Fruit fly (Drosophila melanogaster): Measurements from ENCODE around the gene CG42846.

The CG42846 gene

DNA sequence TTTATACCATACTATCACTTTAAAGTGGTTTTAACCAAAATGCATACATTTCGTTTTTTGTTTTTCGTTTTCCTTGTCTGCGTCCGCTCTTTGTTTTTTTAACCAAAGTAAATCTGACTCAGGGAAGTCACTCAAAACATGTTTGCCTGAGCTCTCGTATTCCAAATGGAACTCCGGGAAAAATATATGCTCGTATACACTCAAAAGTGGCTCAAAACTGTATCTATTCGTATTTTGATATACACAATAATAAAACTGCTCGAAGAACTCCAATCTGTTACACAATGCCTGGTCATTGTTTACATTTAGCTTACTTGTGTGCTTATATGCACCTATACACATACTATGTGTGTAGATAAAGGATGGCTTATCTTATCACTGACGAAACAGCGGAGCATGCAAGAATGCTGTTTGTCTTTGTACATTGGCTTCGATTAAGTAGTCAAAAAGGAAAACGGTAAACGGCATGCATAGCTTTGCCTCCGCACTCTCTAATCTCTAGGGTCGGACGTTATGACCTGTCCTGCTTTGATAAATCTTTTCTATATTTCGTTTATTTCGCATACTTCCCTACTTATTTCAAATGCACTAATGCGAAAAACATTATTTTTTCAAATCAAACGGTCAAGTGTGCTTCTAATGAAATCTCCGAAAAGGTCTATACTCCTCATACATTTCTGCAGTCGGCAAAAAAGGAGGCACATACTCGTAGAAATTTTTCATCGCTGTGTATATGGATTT, 39.5 kb upstream of the CG42846 start, which contains the start of gene miple2 (continued):
- TF ChIP-seq ro (GFP tag; IDR thresholded peaks at IDR 0.05) = no peak
- no peak for TF ChIP-seq CG4360 (GFP tag; IDR thresholded peaks at IDR 0.05)
- no peak for TF ChIP-seq stwl (tag; optimal IDR thresholded peaks at IDR 0.05)
- TF ChIP-seq CG7839 (tag; optimal IDR thresholded peaks at IDR 0.05) = no peak
- peak; percentile 65 for TF ChIP-seq exex (tag; optimal IDR thresholded peaks at IDR 0.05)
- 0 out of 2 replicates have a peak, but pooled peaks have one; percentile 31 for TF ChIP-seq Awh (GFP tag; IDR thresholded peaks at IDR 0.05)
- peak; percentile 6 for TF ChIP-seq CHES-1-like (GFP tag; optimal IDR thresholded peaks at IDR 0.05)
- no peak for TF ChIP-seq Tbp (GFP tag; optimal IDR thresholded peaks at IDR 0.05)
- TF ChIP-seq CG4617 (GFP tag; optimal IDR thresholded peaks at IDR 0.05; ENCODE audit: borderline replicate concordance) = no peak
- no peak for TF ChIP-seq crol (GFP tag; IDR thresholded peaks at IDR 0.05)
- no peak for TF ChIP-seq Elba2 (GFP tag; optimal IDR thresholded peaks at IDR 0.05)
- peak; percentile 23 for TF ChIP-seq CG10274 (GFP tag; optimal IDR thresholded peaks at IDR 0.05)
- TF ChIP-seq Sry-β (GFP tag; optimal IDR thresholded peaks at IDR 0.05) = peak; percentile 44
- TF ChIP-seq crc (GFP tag; optimal IDR thresholded peaks at IDR 0.05) = peak; percentile 19
- peak; percentile 40 for TF ChIP-seq CG12744 (GFP tag; optimal IDR thresholded peaks at IDR 0.05)
- no peak for TF ChIP-seq CG8478 (optimal IDR thresholded peaks at IDR 0.05)
- TF ChIP-seq NK7.1 (GFP tag; optimal IDR thresholded peaks at IDR 0.05) = no peak
- TF ChIP-seq CG8089 (GFP tag; optimal IDR thresholded peaks at IDR 0.05) = peak; percentile 43
- TF ChIP-seq CG8924 (tag; optimal IDR thresholded peaks at IDR 0.05) = peak; percentile 34
- no peak for TF ChIP-seq ase (GFP tag; IDR thresholded peaks at IDR 0.05)
- peak; percentile 46 for TF ChIP-seq CG12391 (tag; optimal IDR thresholded peaks at IDR 0.05)
- TF ChIP-seq CG11456 (GFP tag; IDR thresholded peaks at IDR 0.05) = no peak
- TF ChIP-seq CTCF (GFP tag; optimal IDR thresholded peaks at IDR 0.05) = no peak
- TF ChIP-seq CG3838 (GFP tag; optimal IDR thresholded peaks at IDR 0.05) = no peak
- peak; percentile 10 for TF ChIP-seq CG14965 (GFP tag; optimal IDR thresholded peaks at IDR 0.05; ENCODE audit: borderline replicate concordance)
- no peak for TF ChIP-seq CG16815 (GFP tag; optimal IDR thresholded peaks at IDR 0.05)
- TF ChIP-seq B-H2 (GFP tag; optimal IDR thresholded peaks at IDR 0.05) = no peak
- peak; percentile 32 for TF ChIP-seq CG3407 (GFP tag; optimal IDR thresholded peaks at IDR 0.05)
- TF ChIP-seq CG1647 (GFP tag; optimal IDR thresholded peaks at IDR 0.05) = no peak
- TF ChIP-seq Hr39 (optimal IDR thresholded peaks at IDR 0.05) = no peak
- TF ChIP-seq CG2875 (GFP tag; optimal IDR thresholded peaks at IDR 0.05) = peak; percentile 53
- TF ChIP-seq sisA (GFP tag; IDR thresholded peaks at IDR 0.05) = no peak
- peak; percentile 38 for TF ChIP-seq CG18011 (GFP tag; optimal IDR thresholded peaks at IDR 0.05)
- TF ChIP-seq hth (optimal IDR thresholded peaks at IDR 0.05) = no peak
- no peak for TF ChIP-seq run (tag; optimal IDR thresholded peaks at IDR 0.05)
- TF ChIP-seq Blimp-1 (GFP tag; optimal IDR thresholded peaks at IDR 0.05) = no peak
- TF ChIP-seq CG6254 (GFP tag; optimal IDR thresholded peaks at IDR 0.05) = peak; percentile 55
- TF ChIP-seq CG13894 (tag; optimal IDR thresholded peaks at IDR 0.05) = peak; percentile 46
- no peak for TF ChIP-seq CG8765 (GFP tag; IDR thresholded peaks at IDR 0.05)
- peak; percentile 59 for TF ChIP-seq CG12769 (tag; optimal IDR thresholded peaks at IDR 0.05)
- TF ChIP-seq knrl (GFP tag; IDR thresholded peaks at IDR 0.05; ENCODE audit: partially characterized antibody) = no peak
- peak; percentile 68 for TF ChIP-seq CG3281 (GFP tag; optimal IDR thresholded peaks at IDR 0.05)
- TF ChIP-seq CG17568 (GFP tag; optimal IDR thresholded peaks at IDR 0.05) = peak; percentile 25
- TF ChIP-seq CG17385 (GFP tag; optimal IDR thresholded peaks at IDR 0.05) = peak; percentile 52
- TF ChIP-seq Bgb (GFP tag; IDR thresholded peaks at IDR 0.05; ENCODE audit: partially characterized antibody) = no peak
- peak; percentile 15 for TF ChIP-seq Camta (GFP tag; optimal IDR thresholded peaks at IDR 0.05)
- TF ChIP-seq Dll (GFP tag; IDR thresholded peaks at IDR 0.05; ENCODE audit: partially characterized antibody) = no peak
- no peak for TF ChIP-seq Doc2 (GFP tag; IDR thresholded peaks at IDR 0.05)
- no peak for TF ChIP-seq Lpt (GFP tag; optimal IDR thresholded peaks at IDR 0.05)
- peak; percentile 11 for TF ChIP-seq CG18764 (GFP tag; optimal IDR thresholded peaks at IDR 0.05)
- TF ChIP-seq HmgZ (tag; optimal IDR thresholded peaks at IDR 0.05) = no peak

Data from whole organism, embryonic.